Worm (Caenorhabditis elegans): ENCODE data around the gene mrp-8.

Gene mrp-8

DNA sequence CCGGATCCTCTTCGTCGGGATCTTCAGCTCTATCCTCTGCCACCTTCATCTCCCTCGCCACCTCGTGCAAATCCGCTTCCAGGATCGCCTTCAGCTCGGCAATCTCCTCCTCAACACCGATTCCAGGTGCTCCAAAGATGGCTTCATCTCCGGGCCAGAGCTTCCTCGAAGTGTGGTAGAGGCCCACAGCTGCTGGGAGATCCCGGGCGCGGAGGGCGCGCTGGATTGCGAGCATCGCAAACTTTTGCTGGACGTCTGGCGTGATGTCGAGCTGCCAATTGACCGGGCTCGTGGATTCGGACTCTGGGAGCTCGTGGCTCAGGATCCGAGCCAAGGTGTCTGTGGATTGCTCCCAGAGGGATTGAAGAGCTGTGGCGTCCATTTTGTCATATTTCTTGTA lies 57.4 kb downstream of the mrp-8 start:
- TF ChIP-seq hmg-4 (GFP tag; optimal IDR thresholded peaks at IDR 0.05) (no peak), B0310.2 (tag; optimal IDR thresholded peaks at IDR 0.05) (no peak), sea-1 (GFP tag; conservative IDR thresholded peaks at IDR 0.05) (no peak), ceh-13 (GFP tag; optimal IDR thresholded peaks at IDR 0.05) (no peak), ceh-36 (tag; optimal IDR thresholded peaks at IDR 0.05) (no peak), flt-1 (GFP tag; IDR thresholded peaks at IDR 0.05) (no peak), aly-1 (tag; optimal IDR thresholded peaks at IDR 0.05) (no peak), hmbx-1 (tag; optimal IDR thresholded peaks at IDR 0.05) (no peak), F13C5.2 (tag; optimal IDR thresholded peaks at IDR 0.05) (no peak), tbx-37 (GFP tag; conservative IDR thresholded peaks at IDR 0.05) (no peak), tra-4 (tag; optimal IDR thresholded peaks at IDR 0.05) (no peak), hnd-1 (tag; optimal IDR thresholded peaks at IDR 0.05) (no peak), pes-1 (GFP tag; IDR thresholded peaks at IDR 0.05) (no peak), ets-7 (tag; optimal IDR thresholded peaks at IDR 0.05) (no peak), ama-1 (optimal IDR thresholded peaks at IDR 0.05) (no peak), tbx-11 (GFP tag; IDR thresholded peaks at IDR 0.05) (no peak), scrt-1 (GFP tag; IDR thresholded peaks at IDR 0.05) (no peak)

DNA sequence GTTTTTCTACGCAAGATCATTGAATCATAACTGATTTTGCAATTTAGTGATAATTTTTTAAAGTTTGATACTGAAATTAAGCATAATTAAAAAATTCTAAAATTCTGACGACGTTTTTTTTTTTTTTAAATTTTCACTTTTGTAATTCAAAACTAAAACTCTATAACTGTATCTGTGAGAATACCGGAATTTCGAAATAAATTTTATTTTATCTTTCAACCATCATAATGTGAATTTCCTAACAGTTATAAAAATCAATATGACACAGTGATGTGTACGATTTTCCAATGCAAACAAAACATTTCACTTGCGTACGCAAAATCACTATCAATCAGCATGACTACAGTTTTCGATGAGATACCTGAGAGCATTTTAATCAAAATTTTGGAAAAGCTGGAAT lies 67.1 kb downstream of the mrp-8 start, which contains the start of the genes grl-15 and fbxa-89:
TSS of gene grl-15 (minus strand) at position 101 of the 400 bp plus-strand sequence.
TSS of gene fbxa-89 (plus strand) at position 271 of the 400 bp plus-strand sequence.
- TF ChIP-seq ets-7 (tag; optimal IDR thresholded peaks at IDR 0.05) (no peak), scrt-1 (GFP tag; IDR thresholded peaks at IDR 0.05) (no peak), F13C5.2 (tag; optimal IDR thresholded peaks at IDR 0.05) (no peak), tbx-11 (GFP tag; IDR thresholded peaks at IDR 0.05) (no peak), B0310.2 (tag; optimal IDR thresholded peaks at IDR 0.05) (no peak)

DNA sequence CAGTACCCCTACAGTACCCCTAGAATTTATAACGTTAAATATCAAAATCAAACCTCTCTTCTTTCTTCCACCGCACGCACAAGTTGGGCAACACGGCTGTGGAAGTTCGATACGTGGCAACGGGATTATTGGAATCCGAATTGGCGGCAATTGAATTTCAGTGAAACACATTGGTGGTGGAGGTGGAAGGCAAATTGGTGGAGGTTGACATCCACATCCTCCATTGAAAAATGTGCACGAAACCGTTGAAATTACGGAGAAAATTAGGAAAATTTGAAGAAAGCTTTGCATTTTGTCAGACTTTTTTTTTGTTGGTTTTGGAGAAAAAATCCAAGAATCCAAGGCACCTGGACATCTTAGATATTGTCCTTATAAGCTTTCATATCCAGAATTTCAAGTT lies 67.6 kb downstream of the mrp-8 start:
- TF ChIP-seq B0310.2 (tag; optimal IDR thresholded peaks at IDR 0.05) = no peak
- TF ChIP-seq pes-1 (GFP tag; IDR thresholded peaks at IDR 0.05) = no peak
- no peak for TF ChIP-seq hmg-4 (GFP tag; optimal IDR thresholded peaks at IDR 0.05)
- no peak for TF ChIP-seq ets-7 (tag; optimal IDR thresholded peaks at IDR 0.05)
- no peak for TF ChIP-seq hnd-1 (tag; optimal IDR thresholded peaks at IDR 0.05)
- TF ChIP-seq tbx-37 (GFP tag; conservative IDR thresholded peaks at IDR 0.05) = no peak
- no peak for TF ChIP-seq sea-1 (GFP tag; conservative IDR thresholded peaks at IDR 0.05)
- TF ChIP-seq tbx-11 (GFP tag; IDR thresholded peaks at IDR 0.05) = no peak
- TF ChIP-seq ama-1 (optimal IDR thresholded peaks at IDR 0.05) = no peak
- no peak for TF ChIP-seq scrt-1 (GFP tag; IDR thresholded peaks at IDR 0.05)
- TF ChIP-seq tra-4 (tag; optimal IDR thresholded peaks at IDR 0.05) = no peak
- TF ChIP-seq flt-1 (GFP tag; IDR thresholded peaks at IDR 0.05) = no peak
- no peak for TF ChIP-seq aly-1 (tag; optimal IDR thresholded peaks at IDR 0.05)
- TF ChIP-seq ceh-36 (tag; optimal IDR thresholded peaks at IDR 0.05) = no peak

DNA sequence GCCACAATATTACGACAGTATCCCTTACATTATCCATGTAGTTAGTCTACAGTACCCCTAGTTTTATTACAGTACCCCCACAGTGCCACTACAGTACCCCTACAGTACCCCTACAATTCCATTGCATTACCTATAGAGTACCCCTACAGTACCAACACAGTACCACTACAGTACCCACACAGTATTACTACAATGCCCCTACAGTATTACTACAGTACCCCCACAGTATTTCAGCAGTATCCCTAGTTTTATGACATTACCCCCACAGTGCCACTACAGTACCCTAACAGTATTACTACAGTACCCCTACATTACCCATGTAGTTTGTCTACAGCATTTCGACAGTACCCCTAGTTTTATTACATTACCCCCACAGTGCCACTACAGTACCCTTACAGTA lies 69.5 kb downstream of the mrp-8 start:
- TF ChIP-seq ets-7 (tag; optimal IDR thresholded peaks at IDR 0.05) (no peak), hnd-1 (tag; optimal IDR thresholded peaks at IDR 0.05) (no peak), pes-1 (GFP tag; IDR thresholded peaks at IDR 0.05) (no peak), ceh-13 (GFP tag; optimal IDR thresholded peaks at IDR 0.05) (no peak), sea-1 (GFP tag; conservative IDR thresholded peaks at IDR 0.05) (no peak), ceh-36 (tag; optimal IDR thresholded peaks at IDR 0.05) (no peak), aly-1 (tag; optimal IDR thresholded peaks at IDR 0.05) (no peak), F13C5.2 (tag; optimal IDR thresholded peaks at IDR 0.05) (no peak), hmbx-1 (tag; optimal IDR thresholded peaks at IDR 0.05) (no peak), tra-4 (tag; optimal IDR thresholded peaks at IDR 0.05) (no peak), ama-1 (optimal IDR thresholded peaks at IDR 0.05) (no peak), flt-1 (GFP tag; IDR thresholded peaks at IDR 0.05) (no peak), tbx-37 (GFP tag; conservative IDR thresholded peaks at IDR 0.05) (no peak), B0310.2 (tag; optimal IDR thresholded peaks at IDR 0.05) (no peak), tbx-11 (GFP tag; IDR thresholded peaks at IDR 0.05) (no peak)

All from whole organism, early embryonic.